Worm (Caenorhabditis elegans): Measurements from ENCODE around the gene let-413.

DNA sequence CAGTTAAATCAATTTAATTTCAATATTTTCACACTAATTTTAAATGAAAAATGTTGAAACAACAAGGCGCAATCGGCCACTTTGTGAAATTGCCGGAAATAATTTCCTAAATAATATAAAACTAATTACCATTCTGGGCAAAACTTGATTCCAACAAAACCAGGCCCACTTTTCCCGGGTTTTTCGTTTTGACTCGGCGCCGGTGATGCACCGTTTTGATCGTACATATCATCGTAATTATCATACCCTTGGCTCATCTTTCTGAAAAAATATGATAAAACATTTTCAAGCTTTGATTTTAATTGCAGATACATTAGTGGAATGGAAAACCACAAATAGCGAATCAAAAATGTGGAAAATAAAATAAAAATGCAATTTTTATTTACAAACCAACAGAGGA lies 34.5 kb upstream of the let-413 start, which contains the start of gene rpb-9:
- TF ChIP-seq nhr-11 (tag; optimal IDR thresholded peaks at IDR 0.05), result no peak
- no peak for TF ChIP-seq ceh-82 (tag; optimal IDR thresholded peaks at IDR 0.05)
- no peak for TF ChIP-seq ZK546.5 (tag; optimal IDR thresholded peaks at IDR 0.05)
